Worm (Caenorhabditis elegans) whole organism, young adult: ENCODE measurements around the gene sinh-1.

Experiments
- T07F8.4 ChIP-seq: sonication (generic microtip); optimal IDR thresholded peaks from 2 replicates; lab custom pipeline; 2016; ENCODE audit warnings: mild to moderate bottlenecking, missing genetic modification characterization, moderate library complexity, missing compliant biosample characterization
- Y53F4B.3 ChIP-seq: fragments of 200-800 bp; sonication (Bioruptor generic); IDR thresholded peaks from 2 replicates; pipeline ENCODE4 v1.3.6; 2022; ENCODE audit warnings: missing genetic modification reagents, missing genetic modification characterization, missing compliant biosample characterization
- ama-1 ChIP-seq, 3 experiments: fragments of 150-350 bp in 1 of 3; sonication (generic microtip) in 2 of 3; optimal IDR thresholded peaks; 2 replicates each; lab custom pipeline; 2014 to 2018; ENCODE audit warnings: missing biosample characterization in 2 of 3, missing genetic modification characterization in 2 of 3, missing genetic modification reagents in 2 of 3
- ceh-100 ChIP-seq: fragments of 200-800 bp; sonication (Bioruptor generic); IDR thresholded peaks from 2 replicates; pipeline ENCODE4 v1.3.6; 2022; ENCODE audit warnings: missing genetic modification reagents, missing genetic modification characterization, missing compliant biosample characterization
- hmg-20 ChIP-seq: fragments of 200-800 bp; sonication (Bioruptor generic); IDR thresholded peaks from 2 replicates; pipeline ENCODE4 v1.3.6; 2022; ENCODE audit warnings: missing genetic modification reagents, missing genetic modification characterization, missing compliant biosample characterization
- lin-26 ChIP-seq: fragments of 200-800 bp; sonication (Bioruptor generic); IDR thresholded peaks from 2 replicates; pipeline ENCODE4 v1.3.6; 2022; ENCODE audit warnings: missing genetic modification reagents, missing genetic modification characterization, missing compliant biosample characterization
- unc-62 ChIP-seq: fragments of 150-350 bp; optimal IDR thresholded peaks from 2 replicates; lab custom pipeline; 2014; ENCODE audit warnings: missing biosample characterization, missing genetic modification reagents, missing genetic modification characterization

- no peak for TF ChIP-seq ceh-100
- no peak for TF ChIP-seq ama-1 (optimal IDR thresholded peaks at IDR 0.05; lab: Kevin White, UChicago)
- no peak for TF ChIP-seq ama-1 (GFP tag; optimal IDR thresholded peaks at IDR 0.05; lab: Kevin White, UChicago)
- no peak for TF ChIP-seq hmg-20 (GFP tag; lab: Robert Waterston, UW)
- no peak for TF ChIP-seq unc-62 (GFP tag; lab: Kevin White, UChicago)
- no peak for TF ChIP-seq lin-26 (GFP tag; lab: Robert Waterston, UW)
- TF ChIP-seq T07F8.4, result no peak
- no peak for TF ChIP-seq Y53F4B.3 (GFP tag; lab: Robert Waterston, UW)
Measured at ce11 chrII:12240088-12240487, 12.0 kb downstream of the sinh-1 start, which contains the start of gene txdc-12.1.
